Fruit fly (Drosophila melanogaster) whole organism, embryonic: ENCODE results near the gene CG14034.

Source experiments
- ATbp ChIP-seq: fragments of 200-800 bp; sonication (Bioruptor generic); optimal IDR thresholded peaks from 2 replicates; lab custom pipeline; 2017; ENCODE audit warnings: missing biosample characterization, mild to moderate bottlenecking, missing genetic modification characterization, missing genetic modification reagents
- Abd-B ChIP-seq: fragments of 200-800 bp; sonication (Bioruptor generic); optimal IDR thresholded peaks from 2 replicates; lab custom pipeline; 2018; ENCODE audit warnings: missing biosample characterization, mild to moderate bottlenecking, missing genetic modification characterization, moderate library complexity
- Atf-2 ChIP-seq: fragments of 200-800 bp; sonication (Bioruptor generic); optimal IDR thresholded peaks from 2 replicates; lab custom pipeline; 2016; ENCODE audit warnings: missing biosample characterization, missing genetic modification characterization
- B-H1 ChIP-seq: fragments of 200-800 bp; sonication (Bioruptor generic); IDR thresholded peaks from 3 replicates; pipeline ENCODE4 v1.3.6; 2022; ENCODE audit warnings: missing biosample characterization, missing genetic modification characterization
- CG10431 ChIP-seq: fragments of 200-800 bp; sonication (Bioruptor generic); optimal IDR thresholded peaks from 3 replicates; lab custom pipeline; 2018; ENCODE audit warnings: missing biosample characterization, mild to moderate bottlenecking, missing genetic modification characterization
- CG10654 ChIP-seq: fragments of 200-800 bp; sonication (Bioruptor generic); optimal IDR thresholded peaks from 2 replicates; lab custom pipeline; 2016; ENCODE audit warnings: missing biosample characterization, missing genetic modification characterization
- CG10959 ChIP-seq: fragments of 200-800 bp; sonication (Bioruptor generic); IDR thresholded peaks from 2 replicates; pipeline ENCODE4 v1.3.6; 2022; ENCODE audit warnings: missing biosample characterization, missing genetic modification characterization
- CG11456 ChIP-seq: fragments of 200-800 bp; sonication (Bioruptor generic); IDR thresholded peaks from 3 replicates; pipeline ENCODE4 v1.3.6; 2022; ENCODE audit warnings: missing biosample characterization, missing genetic modification characterization
- CG11695 ChIP-seq: fragments of 200-800 bp; sonication (Bioruptor generic); IDR thresholded peaks from 3 replicates; pipeline ENCODE4 v1.3.6; 2022; ENCODE audit warnings: missing biosample characterization, missing genetic modification characterization
- CG12071 ChIP-seq: fragments of 200-800 bp; sonication (Bioruptor generic); optimal IDR thresholded peaks from 3 replicates; lab custom pipeline; 2018; ENCODE audit warnings: missing biosample characterization, mild to moderate bottlenecking, missing genetic modification characterization
- CG13123 ChIP-seq: fragments of 200-800 bp; sonication (Bioruptor generic); optimal IDR thresholded peaks from 2 replicates; lab custom pipeline; 2016; ENCODE audit warnings: missing biosample characterization, missing genetic modification characterization
- CG13296 ChIP-seq: fragments of 200-800 bp; sonication (Bioruptor generic); optimal IDR thresholded peaks from 3 replicates; lab custom pipeline; 2018; ENCODE audit warnings: missing biosample characterization, mild to moderate bottlenecking, missing genetic modification characterization
- CG13624 ChIP-seq: fragments of 200-800 bp; sonication (Bioruptor generic); optimal IDR thresholded peaks from 2 replicates; lab custom pipeline; 2016; ENCODE audit warnings: missing biosample characterization, missing genetic modification characterization
- CG13775 ChIP-seq: fragments of 200-800 bp; sonication (Bioruptor generic); optimal IDR thresholded peaks from 3 replicates; lab custom pipeline; 2017; ENCODE audit warnings: missing biosample characterization, mild to moderate bottlenecking, missing genetic modification characterization
- CG13894 ChIP-seq: fragments of 200-800 bp; sonication (Bioruptor generic); optimal IDR thresholded peaks from 3 replicates; lab custom pipeline; 2018; ENCODE audit warnings: missing biosample characterization, mild to moderate bottlenecking, missing genetic modification characterization, moderate library complexity
- CG2712 ChIP-seq: fragments of 200-800 bp; optimal IDR thresholded peaks from 3 replicates; lab custom pipeline; 2019; ENCODE audit warnings: missing biosample characterization, mild to moderate bottlenecking, missing genetic modification characterization, moderate library complexity
- CG31365 ChIP-seq: fragments of 200-800 bp; sonication (Bioruptor generic); optimal IDR thresholded peaks from 2 replicates; lab custom pipeline; 2018; ENCODE audit warnings: missing biosample characterization, mild to moderate bottlenecking, missing genetic modification characterization
- CG31441 ChIP-seq: fragments of 200-800 bp; sonication (Bioruptor generic); IDR thresholded peaks from 2 replicates; pipeline ENCODE4 v1.3.6; 2022; ENCODE audit warnings: missing biosample characterization, missing genetic modification characterization
- CG32532 ChIP-seq: fragments of 200-800 bp; sonication (Bioruptor generic); IDR thresholded peaks from 2 replicates; pipeline ENCODE4 v1.3.6; 2022; ENCODE audit warnings: missing biosample characterization, missing genetic modification characterization
- CG3838 ChIP-seq: fragments of 200-800 bp; sonication (Bioruptor generic); optimal IDR thresholded peaks from 3 replicates; lab custom pipeline; 2016; ENCODE audit warnings: missing biosample characterization, missing genetic modification characterization
- CG43689 ChIP-seq: fragments of 200-800 bp; sonication (Bioruptor generic); IDR thresholded peaks from 2 replicates; pipeline ENCODE4 v1.3.6; 2022; ENCODE audit warnings: missing biosample characterization, missing genetic modification characterization
- CG4404 ChIP-seq: fragments of 200-800 bp; sonication (Bioruptor generic); IDR thresholded peaks from 2 replicates; pipeline ENCODE4 v1.3.6; 2022; ENCODE audit warnings: missing biosample characterization, missing genetic modification characterization
- CG5180 ChIP-seq: fragments of 200-800 bp; sonication (Bioruptor generic); optimal IDR thresholded peaks from 3 replicates; lab custom pipeline; 2017; ENCODE audit warnings: missing biosample characterization, missing genetic modification characterization, mild to moderate bottlenecking, moderate library complexity, missing genetic modification reagents
- CG7372 ChIP-seq: fragments of 200-800 bp; sonication (Bioruptor generic); IDR thresholded peaks from 2 replicates; pipeline ENCODE4 v1.3.6; 2022; ENCODE audit warnings: missing biosample characterization, missing genetic modification characterization
- CG9817 ChIP-seq: fragments of 200-800 bp; sonication (Bioruptor generic); optimal IDR thresholded peaks from 2 replicates; lab custom pipeline; 2018; ENCODE audit warnings: missing biosample characterization, mild to moderate bottlenecking, missing genetic modification characterization, moderate library complexity
- Hmx ChIP-seq: fragments of 200-800 bp; sonication (Bioruptor generic); optimal IDR thresholded peaks from 2 replicates; lab custom pipeline; 2016; ENCODE audit warnings: missing biosample characterization, missing genetic modification characterization
- MESR4 ChIP-seq: fragments of 200-800 bp; sonication (Bioruptor generic); optimal IDR thresholded peaks from 2 replicates; lab custom pipeline; 2018; ENCODE audit warnings: missing biosample characterization, mild to moderate bottlenecking, missing genetic modification characterization, moderate library complexity
- Myb ChIP-seq: fragments of 200-800 bp; sonication (Bioruptor generic); optimal IDR thresholded peaks from 2 replicates; lab custom pipeline; 2016; ENCODE audit warnings: missing biosample characterization, missing genetic modification characterization
- Nf-YA ChIP-seq: fragments of 200-800 bp; sonication (Bioruptor generic); IDR thresholded peaks from 2 replicates; pipeline ENCODE4 v1.3.6; 2022; ENCODE audit warnings: missing biosample characterization, missing genetic modification characterization
- Oaz ChIP-seq: fragments of 200-800 bp; sonication (Bioruptor generic); IDR thresholded peaks from 2 replicates; pipeline ENCODE4 v1.3.6; 2022; ENCODE audit warnings: missing biosample characterization, missing genetic modification characterization
- Ptx1 ChIP-seq: fragments of 200-800 bp; sonication (Bioruptor generic); IDR thresholded peaks from 2 replicates; pipeline ENCODE4 v1.3.6; 2022; ENCODE audit warnings: missing biosample characterization, missing genetic modification characterization
- TFAM ChIP-seq: fragments of 200-800 bp; sonication (Bioruptor generic); optimal IDR thresholded peaks from 2 replicates; lab custom pipeline; 2017; ENCODE audit warnings: missing biosample characterization, missing genetic modification characterization, inconsistent platforms
- bab2 ChIP-seq: fragments of 200-800 bp; sonication (Bioruptor generic); optimal IDR thresholded peaks from 2 replicates; lab custom pipeline; 2016; ENCODE audit warnings: missing biosample characterization, missing genetic modification characterization
- corto ChIP-seq: fragments of 200-800 bp; sonication (Bioruptor generic); optimal IDR thresholded peaks from 2 replicates; lab custom pipeline; 2016; ENCODE audit warnings: missing biosample characterization, mild to moderate bottlenecking, missing genetic modification characterization, moderate library complexity
- dan ChIP-seq: fragments of 200-800 bp; sonication (Bioruptor generic); IDR thresholded peaks from 2 replicates; pipeline ENCODE4 v1.3.6; 2022; ENCODE audit warnings: missing biosample characterization, missing genetic modification characterization
- dati ChIP-seq: fragments of 200-800 bp; sonication (Bioruptor generic); IDR thresholded peaks from 2 replicates; pipeline ENCODE4 v1.3.6; 2022; ENCODE audit warnings: missing biosample characterization, missing genetic modification characterization
- dysf ChIP-seq: fragments of 200-800 bp; sonication (Bioruptor generic); IDR thresholded peaks from 3 replicates; pipeline ENCODE4 v1.3.6; 2022; ENCODE audit warnings: missing biosample characterization, missing genetic modification characterization
- esg ChIP-seq: fragments of 200-800 bp; sonication (Bioruptor generic); conservative IDR thresholded peaks from 2 replicates; pipeline ENCODE4 v1.3.6; 2022; ENCODE audit warnings: missing biosample characterization, missing genetic modification characterization
- ewg ChIP-seq: fragments of 200-800 bp; sonication (Bioruptor generic); optimal IDR thresholded peaks from 3 replicates; lab custom pipeline; 2017; ENCODE audit warnings: mild to moderate bottlenecking, missing biosample characterization, missing genetic modification reagents, missing genetic modification characterization
- gem ChIP-seq: fragments of 200-800 bp; sonication (Bioruptor generic); optimal IDR thresholded peaks from 2 replicates; lab custom pipeline; 2019; ENCODE audit warnings: missing biosample characterization, mild to moderate bottlenecking, missing genetic modification characterization, moderate library complexity
- ham ChIP-seq: fragments of 200-800 bp; sonication (Bioruptor generic); IDR thresholded peaks from 2 replicates; pipeline ENCODE4 v1.3.6; 2022; ENCODE audit warnings: missing biosample characterization, missing genetic modification characterization
- ind ChIP-seq: fragments of 200-800 bp; sonication (Bioruptor generic); optimal IDR thresholded peaks from 3 replicates; lab custom pipeline; 2016; ENCODE audit warnings: missing biosample characterization, missing genetic modification characterization
- maf-S ChIP-seq: fragments of 200-800 bp; sonication (Bioruptor generic); optimal IDR thresholded peaks from 2 replicates; lab custom pipeline; 2016; ENCODE audit warnings: missing biosample characterization, missing genetic modification characterization
- nmo ChIP-seq: fragments of 200-800 bp; sonication (Bioruptor generic); optimal IDR thresholded peaks from 2 replicates; lab custom pipeline; 2018; ENCODE audit warnings: missing biosample characterization, mild to moderate bottlenecking, missing genetic modification characterization, moderate library complexity
- onecut ChIP-seq: fragments of 200-800 bp; sonication (Bioruptor generic); IDR thresholded peaks from 2 replicates; pipeline ENCODE4 v1.3.6; 2022; ENCODE audit warnings: missing biosample characterization, missing genetic modification characterization
- phol ChIP-seq: fragments of 200-800 bp; sonication (Bioruptor generic); optimal IDR thresholded peaks from 3 replicates; lab custom pipeline; 2018; ENCODE audit warnings: missing biosample characterization, mild to moderate bottlenecking, missing genetic modification characterization, moderate library complexity
- ranshi ChIP-seq: fragments of 200-800 bp; sonication (Bioruptor generic); IDR thresholded peaks from 2 replicates; pipeline ENCODE4 v1.3.6; 2022; ENCODE audit warnings: missing biosample characterization, missing genetic modification characterization
- scrt ChIP-seq: fragments of 200-800 bp; sonication (Bioruptor generic); optimal IDR thresholded peaks from 2 replicates; lab custom pipeline; 2018; ENCODE audit warnings: missing biosample characterization, mild to moderate bottlenecking, missing genetic modification characterization, moderate library complexity
- slp2 ChIP-seq: fragments of 200-800 bp; sonication (Bioruptor generic); optimal IDR thresholded peaks from 2 replicates; lab custom pipeline; 2016; ENCODE audit warnings: missing biosample characterization, missing genetic modification characterization
- tio ChIP-seq: fragments of 200-800 bp; sonication (Bioruptor generic); optimal IDR thresholded peaks from 2 replicates; lab custom pipeline; 2017; ENCODE audit warnings: missing biosample characterization, missing genetic modification characterization, inconsistent platforms
- trh ChIP-seq: fragments of 200-800 bp; sonication (Bioruptor generic); optimal IDR thresholded peaks from 2 replicates; lab custom pipeline; 2016; ENCODE audit warnings: missing biosample characterization, missing genetic modification characterization

CG14034 gene

dm6 chr2L:5242194-5242914 lies 26.0 kb upstream of the CG14034 start (continued):
- TF ChIP-seq slp2 (GFP tag; lab: Kevin White, UChicago), result no peak
- TF ChIP-seq CG31365 (tag; lab: Kevin White, UChicago), result no peak
- TF ChIP-seq dati, result no peak
- TF ChIP-seq trh (GFP tag; lab: Kevin White, UChicago), result no peak
- no peak for TF ChIP-seq CG13123
- TF ChIP-seq CG11695 (GFP tag; lab: Robert Waterston, UW), result no peak
- TF ChIP-seq Ptx1 (GFP tag; lab: Robert Waterston, UW), result 0 out of 2 replicates have a peak, but pooled peaks have one; percentile 33
- TF ChIP-seq maf-S, result no peak
- TF ChIP-seq CG10431 (GFP tag; lab: Kevin White, UChicago), result no peak
- peak; percentile 57 for TF ChIP-seq corto
- no peak for TF ChIP-seq ind (GFP tag; lab: Kevin White, UChicago)
- TF ChIP-seq CG43689, result no peak
- no peak for TF ChIP-seq ewg
- TF ChIP-seq CG13296 (GFP tag; lab: Kevin White, UChicago), result peak; percentile 17
- no peak for TF ChIP-seq CG7372 (GFP tag; lab: Robert Waterston, UW)
- TF ChIP-seq Oaz (GFP tag; lab: Robert Waterston, UW), result no peak
- TF ChIP-seq Nf-YA (GFP tag; lab: Robert Waterston, UW), result no peak
- TF ChIP-seq tio (GFP tag; lab: Kevin White, UChicago), result no peak
- TF ChIP-seq esg (GFP tag; lab: Robert Waterston, UW), result no peak
- TF ChIP-seq ATbp (GFP tag; lab: Kevin White, UChicago), result peak; percentile 18
- TF ChIP-seq ranshi, result no peak
- no peak for TF ChIP-seq onecut (GFP tag; lab: Robert Waterston, UW)
- TF ChIP-seq CG13894 (tag; lab: Kevin White, UChicago), result no peak
- no peak for TF ChIP-seq CG11456
- no peak for TF ChIP-seq Atf-2 (GFP tag; lab: Kevin White, UChicago)
- TF ChIP-seq CG31441 (GFP tag; lab: Robert Waterston, UW), result peak; percentile 45; the same call in 1 of the 2 replicates
- TF ChIP-seq dan (GFP tag; lab: Robert Waterston, UW), result no peak
- no peak for TF ChIP-seq Myb (GFP tag; lab: Kevin White, UChicago)
- no peak for TF ChIP-seq CG10654 (GFP tag; lab: Kevin White, UChicago)
- no peak for TF ChIP-seq Hmx (GFP tag; lab: Kevin White, UChicago)
- TF ChIP-seq ham (GFP tag; lab: Robert Waterston, UW), result no peak
- peak; percentile 14 for TF ChIP-seq CG13775 (GFP tag; lab: Kevin White, UChicago)
- TF ChIP-seq phol (tag; lab: Kevin White, UChicago), result peak; percentile 6
- TF ChIP-seq MESR4, result no peak
- peak; percentile 32 for TF ChIP-seq CG2712 (tag; lab: Kevin White, UChicago)
- no peak for TF ChIP-seq CG32532 (GFP tag; lab: Robert Waterston, UW)
- no peak for TF ChIP-seq CG12071
- no peak for TF ChIP-seq bab2 (GFP tag; lab: Kevin White, UChicago)
- no peak for TF ChIP-seq CG13624 (GFP tag; lab: Kevin White, UChicago)
- no peak for TF ChIP-seq TFAM (GFP tag; lab: Kevin White, UChicago)
- TF ChIP-seq Abd-B (GFP tag; lab: Kevin White, UChicago), result no peak
- TF ChIP-seq CG9817 (tag; lab: Kevin White, UChicago), result no peak
- no peak for TF ChIP-seq CG5180
- TF ChIP-seq scrt, result no peak
- TF ChIP-seq dysf (GFP tag; lab: Robert Waterston, UW), result peak; percentile 42; the same call in 1 of the 3 replicates
- peak; percentile 55 for TF ChIP-seq gem
- peak; percentile 29 for TF ChIP-seq nmo (GFP tag; lab: Kevin White, UChicago)
- no peak for TF ChIP-seq CG3838 (GFP tag; lab: Kevin White, UChicago)
- no peak for TF ChIP-seq CG4404
- no peak for TF ChIP-seq CG10959 (GFP tag; lab: Robert Waterston, UW)
- TF ChIP-seq B-H1 (GFP tag; lab: Robert Waterston, UW), result peak; percentile 11; the same call in 1 of the 3 replicates
